Fruit fly (Drosophila melanogaster): Measurements from ENCODE around the gene CG9213.

DNA sequence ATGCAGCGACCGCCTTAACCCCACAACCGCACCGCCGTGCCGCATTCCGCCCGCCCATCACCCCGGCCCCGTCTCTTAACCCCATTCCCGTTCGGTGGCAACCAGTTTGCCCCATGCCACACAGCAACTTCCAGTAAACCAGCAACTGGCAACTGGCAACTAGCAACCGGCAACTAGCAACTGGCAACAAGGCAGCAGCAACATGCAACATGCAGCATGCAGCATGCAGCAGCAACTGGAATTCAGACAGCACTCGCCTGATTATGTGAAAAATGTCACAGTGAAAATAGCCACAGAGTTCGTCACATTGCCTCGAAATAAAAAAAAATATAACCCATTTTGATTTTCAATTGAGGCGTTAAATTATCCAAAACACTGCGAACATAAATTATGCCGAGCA is 37.5 kb upstream of the CG9213 start:
- TF ChIP-seq h (optimal IDR thresholded peaks at IDR 0.05) (no peak), ttk (optimal IDR thresholded peaks at IDR 0.05) (no peak), psq (optimal IDR thresholded peaks at IDR 0.05) (no peak), insv (optimal IDR thresholded peaks at IDR 0.05) (no peak), Sin3A (optimal IDR thresholded peaks at IDR 0.05) (no peak)
